Worm (Caenorhabditis elegans) whole organism, L4 larva: ENCODE results near the gene dhcr-24.

Source experiments
- F10B5.3 ChIP-seq: sonication (generic microtip); optimal IDR thresholded peaks from 2 replicates; lab custom pipeline; 2016; ENCODE audit warnings: mild to moderate bottlenecking, missing genetic modification characterization, missing compliant biosample characterization
- F44E2.7 ChIP-seq: fragments of 200-800 bp; sonication (Bioruptor generic); IDR thresholded peaks from 2 replicates; pipeline ENCODE4 v2.1.2; 2022; ENCODE audit warnings: missing genetic modification characterization, missing compliant biosample characterization
- F49E8.2 ChIP-seq: sonication (generic microtip); optimal IDR thresholded peaks from 2 replicates; lab custom pipeline; 2016; ENCODE audit warnings: missing compliant biosample characterization, mild to moderate bottlenecking, missing genetic modification characterization, borderline replicate concordance
- T20F7.1 ChIP-seq: fragments of 200-800 bp; sonication (Bioruptor generic); optimal IDR thresholded peaks from 2 replicates; lab custom pipeline; 2018; ENCODE audit warnings: mild to moderate bottlenecking, missing genetic modification characterization, missing compliant biosample characterization
- T26A8.4 ChIP-seq: fragments of 200-800 bp; sonication (Bioruptor generic); IDR thresholded peaks from 2 replicates; pipeline ENCODE4 v1.3.6; 2022; ENCODE audit warnings: missing genetic modification characterization, missing compliant biosample characterization
- Y105C5A.15 ChIP-seq: fragments of 200-800 bp; sonication (Bioruptor generic); IDR thresholded peaks from 2 replicates; pipeline ENCODE4 v1.3.6; 2022; ENCODE audit warnings: missing genetic modification characterization, missing compliant biosample characterization
- Y5F2A.4 ChIP-seq: fragments of 200-800 bp; sonication (Bioruptor generic); optimal IDR thresholded peaks from 2 replicates; lab custom pipeline; 2018; ENCODE audit warnings: mild to moderate bottlenecking, missing genetic modification characterization, missing compliant biosample characterization
- Y75B8A.6 ChIP-seq: fragments of 200-800 bp; sonication (Bioruptor generic); IDR thresholded peaks from 2 replicates; pipeline ENCODE4 v1.3.6; 2022; ENCODE audit warnings: missing genetic modification reagents, missing genetic modification characterization, missing compliant biosample characterization
- aha-1 ChIP-seq: fragments of 150-350 bp; peaks from one replicate; lab custom pipeline; 2014; ENCODE audit warnings: missing biosample characterization, missing genetic modification characterization
- arid-1 ChIP-seq: fragments of 200-800 bp; sonication (Bioruptor generic); conservative IDR thresholded peaks from 2 replicates; pipeline ENCODE4 v1.3.6; 2022; ENCODE audit warnings: missing genetic modification reagents, missing genetic modification characterization, missing compliant biosample characterization
- ceh-28 ChIP-seq: fragments of 150-350 bp; optimal IDR thresholded peaks from 2 replicates; lab custom pipeline; 2014; ENCODE audit warnings: missing biosample characterization, missing genetic modification reagents, missing genetic modification characterization
- ceh-44 ChIP-seq: fragments of 200-800 bp; sonication (Bioruptor generic); IDR thresholded peaks from 2 replicates; pipeline ENCODE4 v1.3.6; 2022; ENCODE audit warnings: missing genetic modification reagents, missing genetic modification characterization, missing compliant biosample characterization
- ces-1 ChIP-seq: fragments of 150-350 bp; sonication (generic microtip); optimal IDR thresholded peaks from 4 replicates; lab custom pipeline; 2014; ENCODE audit warnings: missing biosample characterization, missing genetic modification reagents, missing genetic modification characterization
- ctbp-1 ChIP-seq: fragments of 200-800 bp; sonication (Bioruptor generic); IDR thresholded peaks from 2 replicates; pipeline ENCODE4 v1.3.6; 2022; ENCODE audit warnings: missing genetic modification reagents, missing genetic modification characterization, missing compliant biosample characterization
- daf-12 ChIP-seq: fragments of 150-350 bp; optimal IDR thresholded peaks from 2 replicates; lab custom pipeline; 2014; ENCODE audit warnings: missing biosample characterization, missing genetic modification reagents, missing genetic modification characterization
- daf-16 ChIP-seq, 3 experiments: sonication (generic microtip); optimal IDR thresholded peaks; 2 replicates each; lab custom pipeline; 2016 to 2017; ENCODE audit warnings: missing genetic modification characterization in 3 of 3, missing genetic modification reagents in 3 of 3, mild to moderate bottlenecking in 2 of 3, missing compliant biosample characterization in 2 of 3, missing biosample characterization in 1 of 3, moderate library complexity in 1 of 3
- dmd-6 ChIP-seq: fragments of 200-800 bp; sonication (Bioruptor generic); IDR thresholded peaks from 2 replicates; pipeline ENCODE4 v1.3.6; 2022; ENCODE audit warnings: missing genetic modification reagents, missing genetic modification characterization, missing compliant biosample characterization
- dmd-8 ChIP-seq: fragments of 200-800 bp; sonication (Bioruptor generic); IDR thresholded peaks from 2 replicates; pipeline ENCODE4 v1.3.6; 2022; ENCODE audit warnings: missing genetic modification characterization, missing compliant biosample characterization
- duxl-1 ChIP-seq: sonication (generic microtip); optimal IDR thresholded peaks from 2 replicates; lab custom pipeline; 2016; ENCODE audit warnings: mild to moderate bottlenecking, missing genetic modification characterization, moderate library complexity, missing compliant biosample characterization; ENCODE audit not compliant: poor library complexity
- dve-1 ChIP-seq: sonication (generic microtip); optimal IDR thresholded peaks from 2 replicates; lab custom pipeline; 2017; ENCODE audit warnings: antibody characterized with exemption, mild to moderate bottlenecking, missing genetic modification characterization, missing compliant biosample characterization; ENCODE audit not compliant: insufficient read depth
- egl-27 ChIP-seq: sonication (generic microtip); optimal IDR thresholded peaks from 3 replicates; lab custom pipeline; 2017; ENCODE audit warnings: missing biosample characterization, missing genetic modification reagents, missing genetic modification characterization
- fkh-10 ChIP-seq: fragments of 150-350 bp; optimal IDR thresholded peaks from 2 replicates; lab custom pipeline; 2014; ENCODE audit warnings: missing biosample characterization, missing genetic modification reagents, missing genetic modification characterization
- lim-7 ChIP-seq: fragments of 200-800 bp; sonication (Bioruptor generic); IDR thresholded peaks from 2 replicates; pipeline ENCODE4 v1.3.6; 2022; ENCODE audit warnings: missing genetic modification characterization, missing compliant biosample characterization
- lin-38 ChIP-seq: fragments of 200-800 bp; sonication (Bioruptor generic); IDR thresholded peaks from 2 replicates; pipeline ENCODE4 v1.3.6; 2022; ENCODE audit warnings: missing genetic modification reagents, missing genetic modification characterization, missing compliant biosample characterization
- lir-3 ChIP-seq: sonication (generic microtip); optimal IDR thresholded peaks from 2 replicates; lab custom pipeline; 2016; ENCODE audit warnings: mild to moderate bottlenecking, missing genetic modification characterization, missing compliant biosample characterization
- lsy-2 ChIP-seq, 2 experiments: fragments of 150-350 bp in 1 of 2; sonication (generic microtip) in 1 of 2; optimal IDR thresholded peaks; 2 replicates each; lab custom pipeline; 2014 to 2017; ENCODE audit warnings: missing biosample characterization in 2 of 2, missing genetic modification characterization in 2 of 2
- madf-5 ChIP-seq, 2 experiments: fragments of 200-800 bp; sonication (Bioruptor generic); IDR thresholded peaks; 2 replicates each; pipeline ENCODE4 v1.3.6; 2022; ENCODE audit warnings: missing compliant biosample characterization in 2 of 2, missing genetic modification characterization in 2 of 2
- mdl-1 ChIP-seq, 2 experiments: fragments of 150-350 bp in 1 of 2; sonication (generic microtip) in 1 of 2; optimal IDR thresholded peaks; 2 replicates each; lab custom pipeline; 2014 to 2017; ENCODE audit warnings: missing biosample characterization in 2 of 2, missing genetic modification characterization in 2 of 2
- mxl-2 ChIP-seq: fragments of 200-800 bp; sonication (Bioruptor generic); conservative IDR thresholded peaks from 2 replicates; pipeline ENCODE4 v1.3.6; 2022; ENCODE audit warnings: missing genetic modification reagents, missing genetic modification characterization, missing compliant biosample characterization
- nhr-10 ChIP-seq: fragments of 150-350 bp; optimal IDR thresholded peaks from 2 replicates; lab custom pipeline; 2014; ENCODE audit warnings: missing biosample characterization, missing genetic modification characterization
- nhr-102 ChIP-seq: sonication (generic microtip); optimal IDR thresholded peaks from 2 replicates; lab custom pipeline; 2016; ENCODE audit warnings: mild to moderate bottlenecking, missing genetic modification characterization, moderate library complexity, missing compliant biosample characterization
- nhr-11 ChIP-seq: fragments of 150-350 bp; optimal IDR thresholded peaks from 2 replicates; lab custom pipeline; 2014; ENCODE audit warnings: missing biosample characterization, missing genetic modification characterization
- nhr-111 ChIP-seq: fragments of 200-800 bp; sonication (Bioruptor generic); optimal IDR thresholded peaks from 2 replicates; lab custom pipeline; 2018; ENCODE audit warnings: mild to moderate bottlenecking, missing genetic modification characterization, missing compliant biosample characterization
- nhr-237 ChIP-seq: sonication (generic microtip); optimal IDR thresholded peaks from 2 replicates; lab custom pipeline; 2017; ENCODE audit warnings: missing biosample characterization, missing genetic modification characterization
- nhr-41 ChIP-seq: fragments of 200-800 bp; sonication (Bioruptor generic); IDR thresholded peaks from 2 replicates; pipeline ENCODE4 v1.3.6; 2022; ENCODE audit warnings: missing genetic modification reagents, missing genetic modification characterization, missing compliant biosample characterization
- nhr-76 ChIP-seq: fragments of 150-350 bp; optimal IDR thresholded peaks from 2 replicates; lab custom pipeline; 2014; ENCODE audit warnings: missing biosample characterization, missing genetic modification characterization
- pha-4 ChIP-seq, 2 experiments: fragments of 150-350 bp in 1 of 2; fragments of 200-800 bp in 1 of 2; sonication (Bioruptor generic) in 1 of 2; IDR thresholded peaks in 1 of 2; optimal IDR thresholded peaks in 1 of 2; 2 replicates each; pipeline versions ENCODE4 v1.3.6 to Lab custom; 2014 to 2022; ENCODE audit warnings: missing genetic modification characterization in 2 of 2, missing genetic modification reagents in 2 of 2, missing biosample characterization in 1 of 2, missing compliant biosample characterization in 1 of 2
- rbr-2 ChIP-seq: sonication (generic microtip); optimal IDR thresholded peaks from 2 replicates; lab custom pipeline; 2016; ENCODE audit warnings: missing genotype, missing genetic modification characterization, missing compliant biosample characterization
- sdz-12 ChIP-seq: fragments of 200-800 bp; sonication (Bioruptor generic); optimal IDR thresholded peaks from 2 replicates; lab custom pipeline; 2018; ENCODE audit warnings: mild to moderate bottlenecking, missing genetic modification characterization, missing compliant biosample characterization
- skn-1 ChIP-seq: fragments of 150-350 bp; optimal IDR thresholded peaks from 2 replicates; lab custom pipeline; 2014; ENCODE audit warnings: missing biosample characterization, missing genetic modification characterization
- snpc-1.2 ChIP-seq: fragments of 200-800 bp; sonication (Bioruptor generic); IDR thresholded peaks from 2 replicates; pipeline ENCODE4 v1.3.6; 2022; ENCODE audit warnings: missing genetic modification reagents, missing genetic modification characterization, missing compliant biosample characterization
- spr-3 ChIP-seq: fragments of 200-800 bp; sonication (Bioruptor generic); optimal IDR thresholded peaks from 2 replicates; lab custom pipeline; 2018; ENCODE audit warnings: mild to moderate bottlenecking, missing genetic modification characterization, missing compliant biosample characterization
- tag-97 ChIP-seq: fragments of 200-800 bp; sonication (Bioruptor generic); IDR thresholded peaks from 2 replicates; pipeline ENCODE4 v1.3.6; 2022; ENCODE audit warnings: missing genetic modification characterization, missing compliant biosample characterization
- tra-1 ChIP-seq: fragments of 200-800 bp; sonication (Bioruptor generic); IDR thresholded peaks from 2 replicates; pipeline ENCODE4 v1.3.6; 2022; ENCODE audit warnings: missing genetic modification reagents, missing genetic modification characterization, missing compliant biosample characterization
- unc-39 ChIP-seq: sonication (generic microtip); optimal IDR thresholded peaks from 2 replicates; lab custom pipeline; 2017; ENCODE audit warnings: missing biosample characterization, missing genetic modification characterization
- vab-7 ChIP-seq: fragments of 200-800 bp; sonication (Bioruptor generic); IDR thresholded peaks from 2 replicates; pipeline ENCODE4 v1.3.6; 2022; ENCODE audit warnings: missing genetic modification reagents, missing genetic modification characterization, missing compliant biosample characterization
- zfp-3 ChIP-seq: fragments of 200-800 bp; sonication (Bioruptor generic); conservative IDR thresholded peaks from 2 replicates; pipeline ENCODE4 v1.3.6; 2022; ENCODE audit warnings: missing genetic modification reagents, missing genetic modification characterization, missing compliant biosample characterization
- zip-11 ChIP-seq: fragments of 200-800 bp; sonication (Bioruptor generic); IDR thresholded peaks from 2 replicates; pipeline ENCODE4 v1.3.6; 2022; ENCODE audit warnings: missing genetic modification characterization, missing compliant biosample characterization
- zip-2 ChIP-seq: fragments of 150-350 bp; optimal IDR thresholded peaks from 2 replicates; lab custom pipeline; 2014; ENCODE audit warnings: missing biosample characterization, missing genetic modification characterization
- ztf-11 ChIP-seq: fragments of 150-350 bp; optimal IDR thresholded peaks from 2 replicates; lab custom pipeline; 2014; ENCODE audit warnings: missing biosample characterization, missing genetic modification characterization

dhcr-24 gene

DNA sequence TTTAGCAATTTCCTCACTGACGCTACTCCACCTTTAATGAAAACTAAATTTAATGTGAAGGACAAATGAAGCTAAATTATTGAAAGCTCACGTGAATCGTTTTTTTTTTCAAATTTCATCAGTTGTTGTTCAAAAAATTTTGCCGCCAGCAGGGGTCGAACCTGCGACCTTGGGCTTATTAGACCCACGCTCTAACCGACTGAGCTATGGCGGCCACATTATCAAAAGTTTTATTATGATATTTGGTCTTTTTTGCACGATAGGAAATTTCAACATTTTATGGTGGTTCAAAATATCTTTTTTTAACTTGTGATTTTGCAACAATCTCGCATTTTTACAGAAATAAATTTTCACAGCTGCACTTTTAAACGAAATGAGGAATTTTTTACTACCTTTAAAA lies 37.9 kb downstream of the dhcr-24 start (continued):
- no peak for TF ChIP-seq T26A8.4 (GFP tag; lab: Robert Waterston, UW)
- TF ChIP-seq nhr-102 (tag; lab: Kevin White, UChicago), result no peak
- TF ChIP-seq nhr-237, result no peak
- no peak for TF ChIP-seq unc-39 (tag; lab: Kevin White, UChicago)
- TF ChIP-seq arid-1, result peak; percentile 44; the same call in 1 of the 2 replicates
- no peak for TF ChIP-seq dve-1 (tag; lab: Kevin White, UChicago)
- peak in 1 of 2 experiments; percentile 8 for TF ChIP-seq daf-16 (GFP tag; optimal IDR thresholded peaks at IDR 0.05; lab: Kevin White, UChicago)
- peak; percentile 29 for TF ChIP-seq daf-16 (tag; optimal IDR thresholded peaks at IDR 0.05; lab: Kevin White, UChicago)
- peak; percentile 71 for TF ChIP-seq lim-7 (GFP tag; lab: Robert Waterston, UW)
- TF ChIP-seq skn-1 (tag; lab: Kevin White, UChicago), result no peak
- no peak for TF ChIP-seq egl-27 (tag; lab: Kevin White, UChicago)
- no peak for TF ChIP-seq mdl-1 (tag; optimal IDR thresholded peaks at IDR 0.05; lab: Kevin White, UChicago)
- TF ChIP-seq zip-11 (GFP tag; lab: Robert Waterston, UW), result no peak
- TF ChIP-seq nhr-11 (tag; lab: Kevin White, UChicago), result no peak
- TF ChIP-seq F49E8.2 (tag; lab: Kevin White, UChicago), result no peak
- no peak for TF ChIP-seq lsy-2 (tag; optimal IDR thresholded peaks at IDR 0.05; lab: Kevin White, UChicago)
- TF ChIP-seq rbr-2, result no peak
- TF ChIP-seq duxl-1 (tag; lab: Kevin White, UChicago), result peak; percentile 27
- TF ChIP-seq lir-3 (tag; lab: Kevin White, UChicago), result no peak
- TF ChIP-seq Y5F2A.4 (GFP tag; lab: Kevin White, UChicago), result no peak
- no peak for TF ChIP-seq nhr-76 (tag; lab: Kevin White, UChicago)
- TF ChIP-seq F44E2.7 (GFP tag; lab: Robert Waterston, UW), result no peak
- TF ChIP-seq nhr-10 (tag; lab: Kevin White, UChicago), result no peak
- TF ChIP-seq fkh-10 (GFP tag; lab: Kevin White, UChicago), result no peak
- no peak for TF ChIP-seq ctbp-1 (GFP tag; lab: Robert Waterston, UW)
- no peak for TF ChIP-seq spr-3 (GFP tag; lab: Kevin White, UChicago)
- no peak for TF ChIP-seq sdz-12 (GFP tag; lab: Kevin White, UChicago)
- no peak for TF ChIP-seq zip-2 (tag; lab: Kevin White, UChicago)
- no peak; the same call in 1 of the 2 replicates for TF ChIP-seq nhr-41
- TF ChIP-seq zfp-3 (GFP tag; lab: Robert Waterston, UW), result no peak
- peak; percentile 86 for TF ChIP-seq aha-1 (tag; lab: Kevin White, UChicago)
- TF ChIP-seq ceh-28 (tag; lab: Kevin White, UChicago), result no peak
- no peak for TF ChIP-seq nhr-111
- TF ChIP-seq vab-7, result 0 out of 2 replicates have a peak, but pooled peaks have one; percentile 32
- no peak for TF ChIP-seq daf-12 (tag; lab: Kevin White, UChicago)
- TF ChIP-seq tra-1, result 0 out of 2 replicates have a peak, but pooled peaks have one; percentile 35
- no peak for TF ChIP-seq madf-5 (GFP tag; IDR thresholded peaks at IDR 0.05; lab: Robert Waterston, UW)
- TF ChIP-seq snpc-1.2 (GFP tag; lab: Robert Waterston, UW), result peak; percentile 52; the same call in 1 of the 2 replicates
- no peak for TF ChIP-seq ztf-11 (tag; lab: Kevin White, UChicago)
- no peak; the same call in none of the 2 replicates for TF ChIP-seq lin-38 (GFP tag; lab: Robert Waterston, UW)
- TF ChIP-seq dmd-8, result no peak
- TF ChIP-seq mxl-2, result 0 out of 2 replicates have a peak, but pooled peaks have one; percentile 25
- no peak for TF ChIP-seq F10B5.3 (tag; lab: Kevin White, UChicago)
- no peak for TF ChIP-seq dmd-6 (GFP tag; lab: Robert Waterston, UW)
- peak; percentile 32; the same call in 1 of the 2 replicates for TF ChIP-seq ceh-44 (GFP tag; lab: Robert Waterston, UW)
- peak; percentile 76; the same call in 1 of the 2 replicates for TF ChIP-seq pha-4 (GFP tag; IDR thresholded peaks at IDR 0.05; lab: Robert Waterston, UW)
- no peak for TF ChIP-seq pha-4 (tag; optimal IDR thresholded peaks at IDR 0.05; lab: Kevin White, UChicago)
- no peak for TF ChIP-seq Y75B8A.6
- TF ChIP-seq tag-97, result no peak
- TF ChIP-seq Y105C5A.15 (GFP tag; lab: Robert Waterston, UW), result no peak
- TF ChIP-seq T20F7.1 (GFP tag; lab: Kevin White, UChicago), result no peak
- TF ChIP-seq ces-1 (GFP tag; lab: Kevin White, UChicago), result no peak
